Fruit fly (Drosophila melanogaster) whole organism, embryonic: Measurements from ENCODE around the gene CG3635.

Experiments
- CG14014 ChIP-seq: fragments of 200-800 bp; sonication (Bioruptor generic); IDR thresholded peaks from 2 replicates; pipeline ENCODE4 v1.3.6; 2022; ENCODE audit warnings: missing biosample characterization, missing genetic modification characterization
- CG6765 ChIP-seq: fragments of 200-800 bp; sonication (Bioruptor generic); optimal IDR thresholded peaks from 3 replicates; lab custom pipeline; 2017; ENCODE audit warnings: missing biosample characterization, mild to moderate bottlenecking, missing genetic modification characterization
- CG8924 ChIP-seq: fragments of 200-800 bp; optimal IDR thresholded peaks from 3 replicates; lab custom pipeline; 2019; ENCODE audit warnings: missing biosample characterization, mild to moderate bottlenecking, missing genetic modification characterization, moderate library complexity
- MESR4 ChIP-seq: fragments of 200-800 bp; sonication (Bioruptor generic); optimal IDR thresholded peaks from 2 replicates; lab custom pipeline; 2018; ENCODE audit warnings: missing biosample characterization, mild to moderate bottlenecking, missing genetic modification characterization, moderate library complexity
- Nf-YB ChIP-seq: fragments of 200-800 bp; sonication (Bioruptor generic); optimal IDR thresholded peaks from 3 replicates; lab custom pipeline; 2019; ENCODE audit warnings: missing biosample characterization, mild to moderate bottlenecking, missing genetic modification characterization, moderate library complexity
- Opbp ChIP-seq: fragments of 200-800 bp; sonication (Bioruptor generic); IDR thresholded peaks from 3 replicates; pipeline ENCODE4 v1.3.6; 2022; ENCODE audit warnings: missing biosample characterization, missing genetic modification characterization; ENCODE audit not compliant: partially characterized antibody
- Side ChIP-seq: fragments of 200-800 bp; sonication (Bioruptor generic); optimal IDR thresholded peaks from 2 replicates; lab custom pipeline; 2016; ENCODE audit warnings: missing biosample characterization, missing genetic modification characterization
- Tbp ChIP-seq: fragments of >200 bp; optimal IDR thresholded peaks from 2 replicates; lab custom pipeline; 2018; ENCODE audit warnings: missing biosample characterization, missing genetic modification characterization
- abd-A ChIP-seq: fragments of 200-800 bp; sonication (Bioruptor generic); optimal IDR thresholded peaks from 3 replicates; lab custom pipeline; 2019; ENCODE audit warnings: missing biosample characterization, mild to moderate bottlenecking, missing genetic modification characterization, moderate library complexity
- br ChIP-seq: fragments of >200 bp; optimal IDR thresholded peaks from 2 replicates; lab custom pipeline; 2017
- tgo ChIP-seq: fragments of 200-800 bp; sonication (Bioruptor generic); IDR thresholded peaks from 3 replicates; pipeline ENCODE4 v1.3.6; 2022; ENCODE audit warnings: missing biosample characterization, missing genetic modification characterization

dm6 chr2L:22163302-22163701 is 11.9 kb upstream of the CG3635 start:
- no peak for TF ChIP-seq Nf-YB
- no peak for TF ChIP-seq br (lab: Kevin White, UChicago)
- TF ChIP-seq CG14014 (GFP tag; lab: Robert Waterston, UW), result no peak
- TF ChIP-seq tgo (GFP tag; lab: Robert Waterston, UW), result no peak
- no peak for TF ChIP-seq CG6765
- no peak for TF ChIP-seq CG8924
- TF ChIP-seq Side (GFP tag; lab: Kevin White, UChicago), result no peak
- no peak for TF ChIP-seq abd-A
- no peak for TF ChIP-seq Opbp (GFP tag; lab: Robert Waterston, UW)
- no peak for TF ChIP-seq MESR4 (GFP tag; lab: Kevin White, UChicago)
- TF ChIP-seq Tbp (GFP tag; lab: Kevin White, UChicago), result no peak
